Fruit fly (Drosophila melanogaster) whole organism, embryonic: ENCODE results near the gene Pvf2.
A peak's percentile ranks its signal among the peaks of the same experiment; 100 is the strongest.

Experiments used
- B-H1 ChIP-seq: fragments of 200-800 bp; sonication (Bioruptor generic); IDR thresholded peaks from 3 replicates; pipeline ENCODE4 v1.3.6; 2022; ENCODE audit warnings: missing biosample characterization, missing genetic modification characterization
- BEAF-32 ChIP-seq: fragments of 200-800 bp; sonication (Bioruptor generic); optimal IDR thresholded peaks from 3 replicates; lab custom pipeline; 2017; ENCODE audit warnings: missing biosample characterization, missing genetic modification characterization, mild to moderate bottlenecking, moderate library complexity, missing genetic modification reagents
- Blimp-1 ChIP-seq: fragments of 200-800 bp; sonication (Bioruptor generic); optimal IDR thresholded peaks from 3 replicates; lab custom pipeline; 2018; ENCODE audit warnings: missing biosample characterization, missing genetic modification characterization, mild to moderate bottlenecking, moderate library complexity, missing genetic modification reagents
- CG10321 ChIP-seq: fragments of 200-800 bp; sonication (Bioruptor generic); IDR thresholded peaks from 2 replicates; pipeline ENCODE4 v1.3.6; 2022; ENCODE audit warnings: missing biosample characterization, missing genetic modification characterization
- CG10462 ChIP-seq: fragments of 200-800 bp; sonication (Bioruptor generic); optimal IDR thresholded peaks from 2 replicates; lab custom pipeline; 2016; ENCODE audit warnings: missing biosample characterization, missing genetic modification characterization
- CG11093 ChIP-seq: fragments of 200-800 bp; sonication (Bioruptor generic); IDR thresholded peaks from 3 replicates; pipeline ENCODE4 v1.3.6; 2022; ENCODE audit warnings: missing biosample characterization, missing genetic modification characterization
- CG11398 ChIP-seq: fragments of 200-800 bp; sonication (Bioruptor generic); optimal IDR thresholded peaks from 2 replicates; lab custom pipeline; 2016; ENCODE audit warnings: missing biosample characterization, missing genetic modification characterization
- CG13775 ChIP-seq: fragments of 200-800 bp; sonication (Bioruptor generic); optimal IDR thresholded peaks from 3 replicates; lab custom pipeline; 2017; ENCODE audit warnings: missing biosample characterization, mild to moderate bottlenecking, missing genetic modification characterization
- CG15601 ChIP-seq: fragments of 200-800 bp; sonication (Bioruptor generic); optimal IDR thresholded peaks from 3 replicates; lab custom pipeline; 2019; ENCODE audit warnings: missing biosample characterization, mild to moderate bottlenecking, missing genetic modification characterization, moderate library complexity
- CG15696 ChIP-seq: fragments of 200-800 bp; sonication (Bioruptor generic); optimal IDR thresholded peaks from 2 replicates; lab custom pipeline; 2019; ENCODE audit warnings: missing biosample characterization, mild to moderate bottlenecking, missing genetic modification characterization, moderate library complexity
- CG16813 ChIP-seq: fragments of 200-800 bp; sonication (Bioruptor generic); IDR thresholded peaks from 3 replicates; pipeline ENCODE4 v1.3.6; 2022; ENCODE audit warnings: missing biosample characterization, missing genetic modification characterization; ENCODE audit not compliant: partially characterized antibody
- CG17829 ChIP-seq: fragments of 200-800 bp; optimal IDR thresholded peaks from 2 replicates; lab custom pipeline; 2019; ENCODE audit warnings: missing biosample characterization, mild to moderate bottlenecking, missing genetic modification characterization, moderate library complexity
- CG31388 ChIP-seq: fragments of 200-800 bp; sonication (Bioruptor generic); optimal IDR thresholded peaks from 2 replicates; lab custom pipeline; 2016; ENCODE audit warnings: missing biosample characterization, missing genetic modification characterization
- CG3995 ChIP-seq: fragments of 200-800 bp; sonication (Bioruptor generic); optimal IDR thresholded peaks from 3 replicates; lab custom pipeline; 2016; ENCODE audit warnings: missing biosample characterization, missing genetic modification characterization
- CG4328 ChIP-seq: fragments of 200-800 bp; sonication (Bioruptor generic); optimal IDR thresholded peaks from 3 replicates; lab custom pipeline; 2017; ENCODE audit warnings: missing biosample characterization, missing genetic modification reagents, missing genetic modification characterization
- CG4404 ChIP-seq: fragments of 200-800 bp; sonication (Bioruptor generic); IDR thresholded peaks from 2 replicates; pipeline ENCODE4 v1.3.6; 2022; ENCODE audit warnings: missing biosample characterization, missing genetic modification characterization
- CG5180 ChIP-seq: fragments of 200-800 bp; sonication (Bioruptor generic); optimal IDR thresholded peaks from 3 replicates; lab custom pipeline; 2017; ENCODE audit warnings: missing biosample characterization, missing genetic modification characterization, mild to moderate bottlenecking, moderate library complexity, missing genetic modification reagents
- CG5245 ChIP-seq: fragments of 200-800 bp; sonication (Bioruptor generic); optimal IDR thresholded peaks from 3 replicates; lab custom pipeline; 2016; ENCODE audit warnings: missing biosample characterization, missing genetic modification characterization
- CG7271 ChIP-seq: fragments of 200-800 bp; sonication (Bioruptor generic); optimal IDR thresholded peaks from 2 replicates; lab custom pipeline; 2018; ENCODE audit warnings: missing biosample characterization, mild to moderate bottlenecking, missing genetic modification characterization, moderate library complexity
- CG9932 ChIP-seq: fragments of 200-800 bp; sonication (Bioruptor generic); IDR thresholded peaks from 2 replicates; pipeline ENCODE4 v1.3.6; 2022; ENCODE audit warnings: missing biosample characterization, missing genetic modification characterization
- Chrac-16 ChIP-seq: fragments of 200-800 bp; sonication (Bioruptor generic); optimal IDR thresholded peaks from 3 replicates; lab custom pipeline; 2016; ENCODE audit warnings: missing biosample characterization, missing genetic modification characterization
- Dref ChIP-seq: fragments of 200-800 bp; sonication (Bioruptor generic); IDR thresholded peaks from 2 replicates; pipeline ENCODE4 v1.3.6; 2022; ENCODE audit warnings: missing biosample characterization, missing genetic modification characterization
- Fer2 ChIP-seq: fragments of 200-800 bp; sonication (Bioruptor generic); optimal IDR thresholded peaks from 2 replicates; lab custom pipeline; 2018; ENCODE audit warnings: missing biosample characterization, mild to moderate bottlenecking, missing genetic modification characterization, moderate library complexity
- Gsc ChIP-seq: fragments of 200-800 bp; sonication (Bioruptor generic); IDR thresholded peaks from 2 replicates; pipeline ENCODE4 v1.3.6; 2022; ENCODE audit warnings: missing biosample characterization, missing genetic modification characterization
- HLH3B ChIP-seq: fragments of 200-800 bp; sonication (Bioruptor generic); IDR thresholded peaks from 2 replicates; pipeline ENCODE4 v1.3.6; 2022; ENCODE audit warnings: missing biosample characterization, missing genetic modification characterization
- Hey ChIP-seq: fragments of 200-800 bp; sonication (Bioruptor generic); optimal IDR thresholded peaks from 3 replicates; lab custom pipeline; 2018; ENCODE audit warnings: missing biosample characterization, mild to moderate bottlenecking, missing genetic modification characterization
- Hsf ChIP-seq: fragments of 200-800 bp; sonication (Bioruptor generic); optimal IDR thresholded peaks from 3 replicates; lab custom pipeline; 2016; ENCODE audit warnings: missing biosample characterization, missing genetic modification characterization
- Myb ChIP-seq: fragments of 200-800 bp; sonication (Bioruptor generic); optimal IDR thresholded peaks from 2 replicates; lab custom pipeline; 2016; ENCODE audit warnings: missing biosample characterization, missing genetic modification characterization
- NfI ChIP-seq: fragments of 200-800 bp; sonication (Bioruptor generic); optimal IDR thresholded peaks from 3 replicates; lab custom pipeline; 2018; ENCODE audit warnings: missing biosample characterization, mild to moderate bottlenecking, missing genetic modification characterization, moderate library complexity
- Ravus ChIP-seq: fragments of 200-800 bp; sonication (Bioruptor generic); IDR thresholded peaks from 2 replicates; pipeline ENCODE4 v1.3.6; 2022; ENCODE audit warnings: missing biosample characterization, missing genetic modification characterization
- Sox102F ChIP-seq: fragments of 200-800 bp; sonication (Bioruptor generic); optimal IDR thresholded peaks from 2 replicates; lab custom pipeline; 2018; ENCODE audit warnings: missing biosample characterization, mild to moderate bottlenecking, missing genetic modification characterization, moderate library complexity
- al ChIP-seq: fragments of 200-800 bp; sonication (Bioruptor generic); IDR thresholded peaks from 2 replicates; pipeline ENCODE4 v1.3.6; 2022; ENCODE audit warnings: missing biosample characterization, missing genetic modification characterization
- bowl ChIP-seq: fragments of 200-800 bp; sonication (Bioruptor generic); IDR thresholded peaks from 2 replicates; pipeline ENCODE4 v1.3.6; 2022; ENCODE audit warnings: missing biosample characterization, missing genetic modification characterization
- cato ChIP-seq: fragments of 200-800 bp; sonication (Bioruptor generic); optimal IDR thresholded peaks from 2 replicates; lab custom pipeline; 2016; ENCODE audit warnings: missing biosample characterization, missing genetic modification characterization, borderline replicate concordance
- chn ChIP-seq: fragments of 200-800 bp; sonication (Bioruptor generic); optimal IDR thresholded peaks from 2 replicates; lab custom pipeline; 2016; ENCODE audit warnings: missing biosample characterization, missing genetic modification characterization
- disco-r ChIP-seq: fragments of 200-800 bp; sonication (Bioruptor generic); optimal IDR thresholded peaks from 2 replicates; lab custom pipeline; 2016; ENCODE audit warnings: missing biosample characterization, missing genetic modification characterization
- esg ChIP-seq: fragments of 200-800 bp; sonication (Bioruptor generic); conservative IDR thresholded peaks from 2 replicates; pipeline ENCODE4 v1.3.6; 2022; ENCODE audit warnings: missing biosample characterization, missing genetic modification characterization
- gcm2 ChIP-seq: fragments of 200-800 bp; sonication (Bioruptor generic); optimal IDR thresholded peaks from 2 replicates; lab custom pipeline; 2016; ENCODE audit warnings: missing biosample characterization, missing genetic modification characterization
- hkb ChIP-seq, 2 experiments: fragments of 200-800 bp in 1 of 2; fragments of >200 bp in 1 of 2; sonication (Bioruptor generic) in 1 of 2; IDR thresholded peaks in 1 of 2; optimal IDR thresholded peaks in 1 of 2; 2 replicates each; pipeline versions ENCODE4 v1.3.6 to Lab custom; 2017 to 2022; ENCODE audit warnings: missing biosample characterization in 1 of 2, missing genetic modification characterization in 1 of 2
- jigr1 ChIP-seq: fragments of 200-800 bp; sonication (Bioruptor generic); IDR thresholded peaks from 3 replicates; pipeline ENCODE4 v1.3.6; 2022; ENCODE audit warnings: missing biosample characterization, missing genetic modification characterization
- lbe ChIP-seq: fragments of 200-800 bp; sonication (Bioruptor generic); optimal IDR thresholded peaks from 2 replicates; lab custom pipeline; 2016; ENCODE audit warnings: missing biosample characterization, mild to moderate bottlenecking, missing genetic modification characterization
- nerfin-1 ChIP-seq: fragments of 200-800 bp; sonication (Bioruptor generic); optimal IDR thresholded peaks from 3 replicates; lab custom pipeline; 2019; ENCODE audit warnings: missing biosample characterization, mild to moderate bottlenecking, missing genetic modification characterization, moderate library complexity
- org-1 ChIP-seq: fragments of 200-800 bp; sonication (Bioruptor generic); optimal IDR thresholded peaks from 2 replicates; lab custom pipeline; 2017; ENCODE audit warnings: missing biosample characterization, missing genetic modification characterization
- repo ChIP-seq: fragments of 200-800 bp; sonication (Bioruptor generic); optimal IDR thresholded peaks from 2 replicates; lab custom pipeline; 2016; ENCODE audit warnings: missing biosample characterization, missing genetic modification characterization
- sc ChIP-seq, 3 experiments: fragments of >200 bp in 2 of 3; fragments of 200-800 bp in 1 of 3; sonication (Bioruptor generic) in 1 of 3; optimal IDR thresholded peaks; 2 replicates in 2 of 3; 3 replicates in 1 of 3; lab custom pipeline; 2017; ENCODE audit warnings: mild to moderate bottlenecking in 1 of 3, missing biosample characterization in 1 of 3, missing genetic modification characterization in 1 of 3, missing genetic modification reagents in 1 of 3
- tin ChIP-seq: fragments of 200-800 bp; sonication (Bioruptor generic); optimal IDR thresholded peaks from 3 replicates; lab custom pipeline; 2016; ENCODE audit warnings: missing biosample characterization, missing genetic modification characterization
- toy ChIP-seq: fragments of 200-800 bp; sonication (Bioruptor generic); IDR thresholded peaks from 2 replicates; pipeline ENCODE4 v1.3.6; 2022; ENCODE audit warnings: missing biosample characterization, missing genetic modification characterization
- ttk ChIP-seq: fragments of 200-800 bp; sonication (Bioruptor generic); IDR thresholded peaks from 2 replicates; pipeline ENCODE4 v2.1.2; 2022; ENCODE audit warnings: missing biosample characterization, missing genetic modification characterization
- tx ChIP-seq: fragments of 200-800 bp; sonication (Bioruptor generic); optimal IDR thresholded peaks from 2 replicates; lab custom pipeline; 2016; ENCODE audit warnings: missing biosample characterization, missing genetic modification characterization
- z ChIP-seq: fragments of 200-800 bp; sonication (Bioruptor generic); IDR thresholded peaks from 3 replicates; pipeline ENCODE4 v1.3.6; 2022; ENCODE audit warnings: missing biosample characterization, missing genetic modification characterization

The Pvf2 gene

DNA sequence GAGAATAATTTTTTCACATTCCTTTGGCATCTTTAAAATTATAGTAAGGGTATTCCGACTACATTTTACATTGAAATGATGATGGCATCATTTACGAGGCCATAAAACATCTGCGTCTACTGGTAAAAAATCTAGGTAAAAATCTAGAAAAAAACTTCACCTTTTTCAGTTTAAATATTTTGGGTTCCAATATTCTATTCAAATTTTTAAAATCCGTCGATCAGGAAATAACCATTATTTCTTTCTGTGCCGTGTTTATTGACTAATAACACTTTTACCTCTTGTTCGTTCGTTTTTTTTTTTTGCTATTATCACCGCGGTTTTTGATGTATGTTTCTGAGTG, 45.1 kb downstream of the Pvf2 start (continued):
- TF ChIP-seq esg (GFP tag; lab: Robert Waterston, UW) (peak; percentile 51), CG4404 (no peak), CG5180 (GFP tag; lab: Kevin White, UChicago) (peak; percentile 6), gcm2 (GFP tag; lab: Kevin White, UChicago) (peak; percentile 62), nerfin-1 (tag; lab: Kevin White, UChicago) (no peak), CG15696 (tag; lab: Kevin White, UChicago) (peak; percentile 11), CG31388 (GFP tag; lab: Kevin White, UChicago) (no peak), chn (GFP tag; lab: Kevin White, UChicago) (peak; percentile 69), Dref (GFP tag; lab: Robert Waterston, UW) (no peak), CG9932 (GFP tag; lab: Robert Waterston, UW) (peak; percentile 24; the same call in 1 of the 2 replicates), CG3995 (GFP tag; lab: Kevin White, UChicago) (no peak), al (GFP tag; lab: Robert Waterston, UW) (0 out of 2 replicates have a peak, but pooled peaks have one; percentile 16), z (GFP tag; lab: Robert Waterston, UW) (no peak), Gsc (GFP tag; lab: Robert Waterston, UW) (no peak), Hey (tag; lab: Kevin White, UChicago) (no peak), tx (GFP tag; lab: Kevin White, UChicago) (peak; percentile 44), Chrac-16 (GFP tag; lab: Kevin White, UChicago) (peak; percentile 51), CG11398 (GFP tag; lab: Kevin White, UChicago) (peak; percentile 31), tin (GFP tag; lab: Kevin White, UChicago) (peak; percentile 61), bowl (GFP tag; lab: Robert Waterston, UW) (no peak), B-H1 (GFP tag; lab: Robert Waterston, UW) (peak; percentile 48; the same call in 1 of the 3 replicates), HLH3B (GFP tag; lab: Robert Waterston, UW) (peak; percentile 62), hkb (optimal IDR thresholded peaks at IDR 0.05; lab: Kevin White, UChicago) (no peak), hkb (GFP tag; IDR thresholded peaks at IDR 0.05; lab: Robert Waterston, UW) (peak; percentile 74), CG10321 (GFP tag; lab: Robert Waterston, UW) (no peak), CG11093 (GFP tag; lab: Robert Waterston, UW) (no peak), CG5245 (no peak), Sox102F (GFP tag; lab: Kevin White, UChicago) (no peak), disco-r (GFP tag; lab: Kevin White, UChicago) (peak; percentile 6), NfI (GFP tag; lab: Kevin White, UChicago) (no peak), Ravus (no peak; the same call in 1 of the 2 replicates), CG4328 (no peak), CG16813 (GFP tag; lab: Robert Waterston, UW) (no peak), CG15601 (tag; lab: Kevin White, UChicago) (no peak), Blimp-1 (GFP tag; lab: Kevin White, UChicago) (peak; percentile 57), CG17829 (tag; lab: Kevin White, UChicago) (peak; percentile 39), Hsf (peak; percentile 42), sc (optimal IDR thresholded peaks at IDR 0.05; lab: Kevin White, UChicago) (no peak), sc (GFP tag; optimal IDR thresholded peaks at IDR 0.05; lab: Kevin White, UChicago) (no peak), repo (no peak), org-1 (GFP tag; lab: Kevin White, UChicago) (peak; percentile 47), CG7271 (tag; lab: Kevin White, UChicago) (no peak), cato (GFP tag; lab: Kevin White, UChicago) (no peak), Fer2 (tag; lab: Kevin White, UChicago) (no peak), CG13775 (GFP tag; lab: Kevin White, UChicago) (peak; percentile 44), jigr1 (GFP tag; lab: Robert Waterston, UW) (no peak), toy (GFP tag; lab: Robert Waterston, UW) (no peak), lbe (GFP tag; lab: Kevin White, UChicago) (peak; percentile 66), Myb (GFP tag; lab: Kevin White, UChicago) (peak; percentile 45), CG10462 (GFP tag; lab: Kevin White, UChicago) (no peak), ttk (GFP tag; lab: Robert Waterston, UW) (no peak; the same call in 1 of the 2 replicates), BEAF-32 (no peak)
